Worm (Caenorhabditis elegans): ENCODE data around the gene zyg-8.

ce11 chrIII:12017999-12018398 is 43.5 kb upstream of the zyg-8 start:
- no peak for TF ChIP-seq him-1 (tag; optimal IDR thresholded peaks at IDR 0.05)
- TF ChIP-seq W03F9.2 (tag; optimal IDR thresholded peaks at IDR 0.05): no peak
